Worm (Caenorhabditis elegans): Measurements from ENCODE around the gene pax-1.

The pax-1 gene

ce11 chrV:8268902-8269301 lies 44.2 kb downstream of the pax-1 start, which contains the start of the genes asp-6 and asp-12:
TSS of gene asp-6 (minus strand) at chrV:8268937.
TSS of gene asp-12 (plus strand) at chrV:8269210.
- TF ChIP-seq fos-1 (tag; optimal IDR thresholded peaks at IDR 0.05) (peak; percentile 8), aly-2 (tag; optimal IDR thresholded peaks at IDR 0.05) (no peak), mbf-1 (tag; optimal IDR thresholded peaks at IDR 0.05) (no peak), sma-9 (GFP tag; optimal IDR thresholded peaks at IDR 0.05) (peak; percentile 35), sma-9 (tag; optimal IDR thresholded peaks at IDR 0.05) (no peak)

- TF ChIP-seq sma-9 (GFP tag; optimal IDR thresholded peaks at IDR 0.05) (peak; percentile 55), sma-9 (tag; optimal IDR thresholded peaks at IDR 0.05) (no peak), unc-62 (GFP tag; optimal IDR thresholded peaks at IDR 0.05) (no peak), alr-1 (tag; optimal IDR thresholded peaks at IDR 0.05) (no peak), sem-4 (tag; optimal IDR thresholded peaks at IDR 0.05) (no peak), nhr-10 (tag; optimal IDR thresholded peaks at IDR 0.05) (no peak), sma-3 (GFP tag; optimal IDR thresholded peaks at IDR 0.05) (peak; percentile 9), mbf-1 (tag; optimal IDR thresholded peaks at IDR 0.05) (no peak), fos-1 (tag; optimal IDR thresholded peaks at IDR 0.05) (peak; percentile 2), ceh-16 (tag; optimal IDR thresholded peaks at IDR 0.05) (no peak)
These were observed 45.1 kb downstream of the pax-1 start for ce11 chrV:8269878-8270277.

- TF ChIP-seq peb-1 (tag; optimal IDR thresholded peaks at IDR 0.05) (no peak), skn-1 (tag; optimal IDR thresholded peaks at IDR 0.05) (no peak), mbf-1 (tag; optimal IDR thresholded peaks at IDR 0.05) (no peak), ama-1 (optimal IDR thresholded peaks at IDR 0.05) (no peak), dmd-4 (tag; optimal IDR thresholded peaks at IDR 0.05) (no peak), aly-2 (tag; optimal IDR thresholded peaks at IDR 0.05) (no peak), sma-3 (GFP tag; optimal IDR thresholded peaks at IDR 0.05) (no peak), F13H6.1 (tag; optimal IDR thresholded peaks at IDR 0.05) (no peak), nhr-10 (tag; optimal IDR thresholded peaks at IDR 0.05) (no peak), nhr-11 (tag; optimal IDR thresholded peaks at IDR 0.05) (no peak), snpc-4 (tag; optimal IDR thresholded peaks at IDR 0.05) (no peak), nhr-21 (tag; optimal IDR thresholded peaks at IDR 0.05) (no peak), nhr-25 (tag; optimal IDR thresholded peaks at IDR 0.05) (no peak), mdl-1 (tag; optimal IDR thresholded peaks at IDR 0.05) (no peak), crh-2 (tag; optimal IDR thresholded peaks at IDR 0.05) (no peak), blmp-1 (tag; optimal IDR thresholded peaks at IDR 0.05; ENCODE audit: insufficient read depth) (no peak), ztf-11 (tag; optimal IDR thresholded peaks at IDR 0.05) (no peak), ztf-1 (GFP tag; conservative IDR thresholded peaks at IDR 0.05) (no peak), sem-4 (tag; optimal IDR thresholded peaks at IDR 0.05) (no peak), elt-3 (tag; optimal IDR thresholded peaks at IDR 0.05) (no peak)
These were observed 46.7 kb downstream of the pax-1 start for ce11 chrV:8271395-8271794.

- TF ChIP-seq sma-9 (GFP tag; optimal IDR thresholded peaks at IDR 0.05) = peak; percentile 34
- TF ChIP-seq sma-9 (tag; optimal IDR thresholded peaks at IDR 0.05) = no peak
- no peak for TF ChIP-seq ama-1 (optimal IDR thresholded peaks at IDR 0.05)
- no peak for TF ChIP-seq mdl-1 (tag; optimal IDR thresholded peaks at IDR 0.05)
- TF ChIP-seq skn-1 (tag; optimal IDR thresholded peaks at IDR 0.05) = peak; percentile 20
- no peak for TF ChIP-seq aly-2 (tag; optimal IDR thresholded peaks at IDR 0.05)
- TF ChIP-seq ztf-4 (tag; optimal IDR thresholded peaks at IDR 0.05) = no peak
- peak; percentile 41 for TF ChIP-seq fos-1 (tag; optimal IDR thresholded peaks at IDR 0.05)
- no peak for TF ChIP-seq ZK546.5 (tag; optimal IDR thresholded peaks at IDR 0.05)
- TF ChIP-seq crh-2 (tag; optimal IDR thresholded peaks at IDR 0.05) = peak; percentile 55
- TF ChIP-seq Y55F3AM.14 (GFP tag; optimal IDR thresholded peaks at IDR 0.05) = no peak
- TF ChIP-seq nhr-10 (tag; optimal IDR thresholded peaks at IDR 0.05) = no peak
These were observed 47.3 kb downstream of the pax-1 start, which contains the start of gene asp-5 for ce11 chrV:8271995-8272394. TSS of gene asp-5 (plus strand) at chrV:8272385.

Measured in whole organism, L2 larva.